Worm (Caenorhabditis elegans): Measurements from ENCODE around the gene oig-3.

The oig-3 gene

DNA sequence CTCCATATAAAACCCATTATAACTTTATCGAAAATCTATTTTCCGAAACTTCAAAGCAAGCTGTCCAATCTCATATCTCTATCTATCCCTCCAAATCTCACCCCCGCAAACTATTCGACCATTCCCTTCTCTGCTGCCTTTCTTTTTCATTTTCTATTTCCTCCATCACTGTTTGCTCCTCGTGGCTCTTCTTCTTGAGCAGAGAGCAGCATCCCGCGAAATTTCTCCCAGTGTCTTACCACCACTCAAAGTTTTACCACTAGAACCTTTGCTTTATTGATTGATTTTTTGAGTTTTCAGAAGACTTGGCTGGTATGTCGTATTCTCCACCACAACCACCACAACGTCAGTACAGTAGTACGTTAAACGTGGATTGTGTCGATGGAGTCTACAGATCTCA, at the start of gene oig-3:
Gene oig-3, plus strand, starts transcription at position 301 of the 400 bp plus-strand sequence.
- TF ChIP-seq ama-1 (optimal IDR thresholded peaks at IDR 0.05) (no peak), tra-4 (tag; optimal IDR thresholded peaks at IDR 0.05) (no peak), hmg-4 (GFP tag; optimal IDR thresholded peaks at IDR 0.05) (no peak), hnd-1 (tag; optimal IDR thresholded peaks at IDR 0.05) (no peak), F13C5.2 (tag; optimal IDR thresholded peaks at IDR 0.05) (no peak), sea-1 (GFP tag; conservative IDR thresholded peaks at IDR 0.05) (no peak), flt-1 (GFP tag; IDR thresholded peaks at IDR 0.05) (no peak), tbx-37 (GFP tag; conservative IDR thresholded peaks at IDR 0.05) (no peak), scrt-1 (GFP tag; IDR thresholded peaks at IDR 0.05) (no peak), B0310.2 (tag; optimal IDR thresholded peaks at IDR 0.05) (no peak), ceh-36 (tag; optimal IDR thresholded peaks at IDR 0.05) (no peak), aly-1 (tag; optimal IDR thresholded peaks at IDR 0.05) (no peak), ets-7 (tag; optimal IDR thresholded peaks at IDR 0.05) (no peak), tbx-11 (GFP tag; IDR thresholded peaks at IDR 0.05) (no peak), pes-1 (GFP tag; IDR thresholded peaks at IDR 0.05) (no peak), hmbx-1 (tag; optimal IDR thresholded peaks at IDR 0.05) (no peak), ceh-13 (GFP tag; optimal IDR thresholded peaks at IDR 0.05) (no peak)

DNA sequence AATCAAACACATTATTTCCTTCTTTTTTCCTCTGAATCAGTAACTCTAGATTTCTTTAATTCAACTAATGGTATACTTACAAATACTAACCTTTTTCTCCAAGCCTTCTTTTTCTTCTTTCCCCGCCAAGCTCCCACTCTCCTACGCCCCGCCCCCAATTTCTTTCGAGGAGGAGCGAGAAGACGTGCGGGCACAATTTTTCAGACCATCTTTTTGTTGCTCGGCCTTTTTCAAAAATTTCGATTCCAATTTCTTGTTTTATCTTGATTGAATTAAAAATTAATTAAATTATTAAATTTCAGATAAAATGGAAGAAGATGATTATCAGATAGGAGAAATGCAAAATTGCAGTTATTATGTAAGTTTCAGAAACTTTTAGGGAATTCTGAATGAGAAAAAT, 49.4 kb upstream of the oig-3 start, which contains the start of gene C47E8.3:
Gene C47E8.3, plus strand, starts transcription at position 301 of the 400 bp plus-strand sequence.
- TF ChIP-seq B0310.2 (tag; optimal IDR thresholded peaks at IDR 0.05) = no peak
- TF ChIP-seq tra-4 (tag; optimal IDR thresholded peaks at IDR 0.05) = no peak
- no peak for TF ChIP-seq hmg-4 (GFP tag; optimal IDR thresholded peaks at IDR 0.05)
- no peak for TF ChIP-seq scrt-1 (GFP tag; IDR thresholded peaks at IDR 0.05)
- no peak for TF ChIP-seq tbx-11 (GFP tag; IDR thresholded peaks at IDR 0.05)
- TF ChIP-seq ceh-36 (tag; optimal IDR thresholded peaks at IDR 0.05) = no peak
- TF ChIP-seq hmbx-1 (tag; optimal IDR thresholded peaks at IDR 0.05) = no peak
- no peak for TF ChIP-seq flt-1 (GFP tag; IDR thresholded peaks at IDR 0.05)
- no peak for TF ChIP-seq ets-7 (tag; optimal IDR thresholded peaks at IDR 0.05)
- no peak for TF ChIP-seq ceh-13 (GFP tag; optimal IDR thresholded peaks at IDR 0.05)

ce11 chrV:14682870-14683269, 46.6 kb upstream of the oig-3 start:
- TF ChIP-seq ceh-36 (tag; optimal IDR thresholded peaks at IDR 0.05) (no peak), ama-1 (optimal IDR thresholded peaks at IDR 0.05) (no peak), tbx-37 (GFP tag; conservative IDR thresholded peaks at IDR 0.05) (no peak)

DNA sequence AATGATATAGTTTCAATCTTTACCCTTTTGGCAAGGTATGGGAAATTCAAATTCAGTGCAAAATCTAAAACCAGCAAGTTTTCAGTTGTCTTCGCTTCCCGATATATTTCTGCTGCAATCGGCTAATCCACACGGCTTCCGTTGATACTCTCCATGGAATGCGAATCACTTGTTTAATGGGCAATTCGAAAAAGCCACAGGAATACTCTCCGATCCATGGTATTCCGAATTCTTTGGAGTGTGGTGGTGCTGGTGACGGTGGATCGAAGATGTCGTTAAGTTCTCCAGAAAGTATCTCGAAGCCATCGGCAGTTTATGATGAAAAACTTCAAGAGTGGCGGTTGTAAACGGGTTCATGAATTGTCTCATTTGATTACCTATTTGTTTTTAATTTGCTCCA, 46.2 kb upstream of the oig-3 start:
- TF ChIP-seq hnd-1 (tag; optimal IDR thresholded peaks at IDR 0.05) = no peak
- no peak for TF ChIP-seq ceh-13 (GFP tag; optimal IDR thresholded peaks at IDR 0.05)
- TF ChIP-seq sea-1 (GFP tag; conservative IDR thresholded peaks at IDR 0.05) = no peak
- TF ChIP-seq B0310.2 (tag; optimal IDR thresholded peaks at IDR 0.05) = no peak
- no peak for TF ChIP-seq flt-1 (GFP tag; IDR thresholded peaks at IDR 0.05)
- TF ChIP-seq ceh-36 (tag; optimal IDR thresholded peaks at IDR 0.05) = no peak
- TF ChIP-seq ama-1 (optimal IDR thresholded peaks at IDR 0.05) = no peak
- no peak for TF ChIP-seq ets-7 (tag; optimal IDR thresholded peaks at IDR 0.05)
- no peak for TF ChIP-seq F13C5.2 (tag; optimal IDR thresholded peaks at IDR 0.05)
- TF ChIP-seq hmg-4 (GFP tag; optimal IDR thresholded peaks at IDR 0.05) = no peak
- TF ChIP-seq tra-4 (tag; optimal IDR thresholded peaks at IDR 0.05) = no peak
- TF ChIP-seq aly-1 (tag; optimal IDR thresholded peaks at IDR 0.05) = no peak
- TF ChIP-seq hmbx-1 (tag; optimal IDR thresholded peaks at IDR 0.05) = no peak
- no peak for TF ChIP-seq pes-1 (GFP tag; IDR thresholded peaks at IDR 0.05)
- no peak for TF ChIP-seq tbx-37 (GFP tag; conservative IDR thresholded peaks at IDR 0.05)
- no peak for TF ChIP-seq scrt-1 (GFP tag; IDR thresholded peaks at IDR 0.05)
- no peak for TF ChIP-seq tbx-11 (GFP tag; IDR thresholded peaks at IDR 0.05)

- TF ChIP-seq pes-1 (GFP tag; IDR thresholded peaks at IDR 0.05) = no peak
- TF ChIP-seq hmg-4 (GFP tag; optimal IDR thresholded peaks at IDR 0.05) = no peak
- TF ChIP-seq aly-1 (tag; optimal IDR thresholded peaks at IDR 0.05) = no peak
- TF ChIP-seq ama-1 (optimal IDR thresholded peaks at IDR 0.05) = no peak
- no peak for TF ChIP-seq hmbx-1 (tag; optimal IDR thresholded peaks at IDR 0.05)
- TF ChIP-seq ets-7 (tag; optimal IDR thresholded peaks at IDR 0.05) = no peak
- TF ChIP-seq tbx-11 (GFP tag; IDR thresholded peaks at IDR 0.05) = no peak
- TF ChIP-seq ceh-36 (tag; optimal IDR thresholded peaks at IDR 0.05) = no peak
- no peak for TF ChIP-seq F13C5.2 (tag; optimal IDR thresholded peaks at IDR 0.05)
- TF ChIP-seq hnd-1 (tag; optimal IDR thresholded peaks at IDR 0.05) = no peak
- no peak for TF ChIP-seq tbx-37 (GFP tag; conservative IDR thresholded peaks at IDR 0.05)
- TF ChIP-seq sea-1 (GFP tag; conservative IDR thresholded peaks at IDR 0.05) = no peak
- TF ChIP-seq B0310.2 (tag; optimal IDR thresholded peaks at IDR 0.05) = no peak
- TF ChIP-seq ceh-13 (GFP tag; optimal IDR thresholded peaks at IDR 0.05) = no peak
- no peak for TF ChIP-seq scrt-1 (GFP tag; IDR thresholded peaks at IDR 0.05)
- no peak for TF ChIP-seq tra-4 (tag; optimal IDR thresholded peaks at IDR 0.05)
- TF ChIP-seq flt-1 (GFP tag; IDR thresholded peaks at IDR 0.05) = no peak
These were observed 45.5 kb upstream of the oig-3 start for ce11 chrV:14683926-14684325.

- TF ChIP-seq ama-1 (optimal IDR thresholded peaks at IDR 0.05) (no peak), scrt-1 (GFP tag; IDR thresholded peaks at IDR 0.05) (no peak), hnd-1 (tag; optimal IDR thresholded peaks at IDR 0.05) (no peak), hmg-4 (GFP tag; optimal IDR thresholded peaks at IDR 0.05) (no peak), flt-1 (GFP tag; IDR thresholded peaks at IDR 0.05) (no peak), B0310.2 (tag; optimal IDR thresholded peaks at IDR 0.05) (no peak), hmbx-1 (tag; optimal IDR thresholded peaks at IDR 0.05) (no peak), ets-7 (tag; optimal IDR thresholded peaks at IDR 0.05) (no peak), ceh-13 (GFP tag; optimal IDR thresholded peaks at IDR 0.05) (no peak)
These were observed 44.8 kb upstream of the oig-3 start, which contains the start of gene hsp-90 for ce11 chrV:14684359-14685312. Gene hsp-90, plus strand, starts transcription at chrV:14684918.
